Worm (Caenorhabditis elegans): ENCODE data around the gene Y71H2AM.20.

Y71H2AM.20 gene

DNA sequence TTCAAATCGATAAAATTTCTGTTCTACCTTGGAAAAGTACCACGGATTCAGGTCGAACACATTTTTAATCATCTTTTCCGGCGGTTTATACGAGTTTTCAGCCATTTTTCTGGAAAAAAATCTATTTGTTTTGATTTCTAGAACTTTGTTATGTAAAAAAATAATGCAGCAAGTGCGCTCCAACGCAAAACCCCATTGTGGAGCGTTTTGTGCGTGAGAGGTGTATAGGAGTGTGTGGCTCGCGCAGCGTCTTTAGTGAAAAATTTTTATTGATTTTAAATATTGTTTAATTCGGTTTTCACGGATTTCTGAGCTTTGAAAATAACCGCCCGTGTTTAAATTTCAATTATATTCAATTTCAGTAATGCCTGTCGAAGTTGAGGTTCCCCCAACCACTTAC, at the start of gene Y71H2AM.20 (continued):
- TF ChIP-seq nhr-80 (tag; optimal IDR thresholded peaks at IDR 0.05) (peak; percentile 86), B0019.2 (GFP tag; conservative IDR thresholded peaks at IDR 0.05) (peak; percentile 85), aptf-2 (GFP tag; conservative IDR thresholded peaks at IDR 0.05) (0 out of 2 replicates have a peak, but pooled peaks have one; percentile 8), hmg-20 (GFP tag; IDR thresholded peaks at IDR 0.05) (no peak), attf-5 (GFP tag; optimal IDR thresholded peaks at IDR 0.05) (peak; percentile 100), bed-2 (GFP tag; IDR thresholded peaks at IDR 0.05) (no peak), B0336.3 (GFP tag; IDR thresholded peaks at IDR 0.05) (peak; percentile 69; the same call in 1 of the 2 replicates), F49E8.2 (tag; optimal IDR thresholded peaks at IDR 0.05; ENCODE audit: insufficient read depth) (peak; percentile 85)

ce11 chrIII:2834998-2835397, 49.2 kb upstream of the Y71H2AM.20 start:
- TF ChIP-seq let-526 (GFP tag; IDR thresholded peaks at IDR 0.05), result no peak
- no peak for TF ChIP-seq egl-44 (GFP tag; IDR thresholded peaks at IDR 0.05)
- no peak for TF ChIP-seq zfh-2 (GFP tag; conservative IDR thresholded peaks at IDR 0.05)
- TF ChIP-seq ekl-4 (GFP tag; IDR thresholded peaks at IDR 0.05), result no peak
- no peak for TF ChIP-seq rpc-1 (optimal IDR thresholded peaks at IDR 0.05)
- TF ChIP-seq rpc-1 (tag; optimal IDR thresholded peaks at IDR 0.05), result no peak
- no peak for TF ChIP-seq ceh-79 (tag; optimal IDR thresholded peaks at IDR 0.05)
- TF ChIP-seq C06A6.2 (GFP tag; conservative IDR thresholded peaks at IDR 0.05), result no peak
- TF ChIP-seq lin-35 (GFP tag; optimal IDR thresholded peaks at IDR 0.05), result no peak
- TF ChIP-seq nhr-80 (tag; optimal IDR thresholded peaks at IDR 0.05), result no peak
- no peak for TF ChIP-seq nhr-27 (tag; optimal IDR thresholded peaks at IDR 0.05)
- TF ChIP-seq rec-8 (tag; optimal IDR thresholded peaks at IDR 0.05), result no peak

DNA sequence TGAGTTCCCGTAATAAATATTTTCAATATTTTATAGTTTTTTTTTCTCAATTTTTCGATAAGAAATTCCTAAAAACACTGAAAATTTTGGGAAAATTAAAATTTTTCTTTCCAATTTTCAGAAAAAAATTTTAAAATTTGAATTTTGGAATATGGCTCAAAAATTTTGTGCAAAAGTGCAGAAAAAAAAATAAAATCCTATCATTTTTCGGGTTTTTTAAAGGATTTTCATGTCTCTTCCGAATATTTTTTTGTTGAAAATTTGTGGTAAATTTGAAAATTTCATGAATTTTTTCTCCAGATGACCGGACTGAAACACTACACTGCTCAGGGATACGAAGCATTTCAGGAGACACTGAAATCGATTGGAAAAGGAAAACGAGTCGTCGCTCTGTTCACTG, 48.6 kb upstream of the Y71H2AM.20 start, which contains the start of gene txdc-17:
Gene txdc-17, plus strand, starts transcription at position 301 of the 400 bp plus-strand sequence.
- no peak for TF ChIP-seq F37B4.10 (GFP tag; IDR thresholded peaks at IDR 0.05)
- no peak for TF ChIP-seq zim-3 (tag; optimal IDR thresholded peaks at IDR 0.05)
- no peak for TF ChIP-seq F49E8.2 (tag; optimal IDR thresholded peaks at IDR 0.05; ENCODE audit: insufficient read depth)
- TF ChIP-seq let-607 (tag; optimal IDR thresholded peaks at IDR 0.05), result no peak
- TF ChIP-seq lin-26 (GFP tag; IDR thresholded peaks at IDR 0.05), result no peak
- no peak for TF ChIP-seq nhr-90 (tag; optimal IDR thresholded peaks at IDR 0.05)
- TF ChIP-seq gei-17 (GFP tag; optimal IDR thresholded peaks at IDR 0.05), result no peak
- TF ChIP-seq dpl-1 (GFP tag; optimal IDR thresholded peaks at IDR 0.05), result no peak
- no peak for TF ChIP-seq Y56A3A.18 (GFP tag; IDR thresholded peaks at IDR 0.05)
- no peak for TF ChIP-seq dpff-1 (tag; optimal IDR thresholded peaks at IDR 0.05)
- no peak for TF ChIP-seq T26A5.8 (tag; optimal IDR thresholded peaks at IDR 0.05)
- no peak for TF ChIP-seq repo-1 (tag; optimal IDR thresholded peaks at IDR 0.05)
- no peak for TF ChIP-seq ama-1 (optimal IDR thresholded peaks at IDR 0.05)
- no peak for TF ChIP-seq ama-1 (GFP tag; optimal IDR thresholded peaks at IDR 0.05)
- TF ChIP-seq egrh-3 (GFP tag; IDR thresholded peaks at IDR 0.05), result no peak

DNA sequence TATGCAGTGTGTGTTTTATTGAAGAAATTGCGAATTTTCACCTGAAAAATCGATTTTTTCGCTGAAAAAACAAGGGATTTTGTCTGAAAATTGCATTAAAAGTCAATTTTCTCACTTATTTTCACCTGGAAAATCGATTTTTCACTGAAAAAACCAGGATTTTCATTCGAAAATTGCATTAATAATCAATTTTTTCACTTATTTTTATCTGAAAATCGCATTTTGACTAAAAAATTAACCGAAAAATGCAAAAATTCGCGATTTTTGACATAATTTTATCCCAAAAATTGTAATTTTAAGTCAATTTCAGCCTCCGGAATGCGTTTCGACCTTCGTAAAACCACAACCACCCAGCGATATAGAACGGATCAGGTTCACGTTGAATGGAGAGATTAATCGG, 46.7 kb upstream of the Y71H2AM.20 start, which contains the start of gene Y71H2AM.29:
Gene Y71H2AM.29, plus strand, starts transcription at position 301 of the 400 bp plus-strand sequence.
- TF ChIP-seq hmg-20 (GFP tag; IDR thresholded peaks at IDR 0.05), result no peak
- no peak for TF ChIP-seq lin-54 (GFP tag; optimal IDR thresholded peaks at IDR 0.05)
- TF ChIP-seq F22D6.2 (tag; optimal IDR thresholded peaks at IDR 0.05), result no peak
- no peak for TF ChIP-seq tlf-1 (GFP tag; optimal IDR thresholded peaks at IDR 0.05)
- no peak for TF ChIP-seq F39B2.1 (GFP tag; IDR thresholded peaks at IDR 0.05)
- no peak for TF ChIP-seq mcd-1 (GFP tag; IDR thresholded peaks at IDR 0.05)
